Worm (Caenorhabditis elegans): ENCODE results near the gene pdi-2.

Gene pdi-2

ce11 chrX:4548929-4549328 is 25.0 kb downstream of the pdi-2 start:
- TF ChIP-seq ceh-90 (tag; optimal IDR thresholded peaks at IDR 0.05) (no peak), lir-3 (tag; optimal IDR thresholded peaks at IDR 0.05; ENCODE audit: poor library complexity) (no peak), ets-5 (GFP tag; IDR thresholded peaks at IDR 0.05) (no peak), nhr-237 (tag; optimal IDR thresholded peaks at IDR 0.05) (no peak), F16B12.6 (tag; optimal IDR thresholded peaks at IDR 0.05) (no peak), hlh-17 (GFP tag; optimal IDR thresholded peaks at IDR 0.05; ENCODE audit: borderline replicate concordance) (no peak), nhr-11 (tag; optimal IDR thresholded peaks at IDR 0.05) (no peak), unc-30 (tag; optimal IDR thresholded peaks at IDR 0.05) (no peak), ceh-88 (GFP tag; IDR thresholded peaks at IDR 0.05) (no peak), fos-1 (tag; optimal IDR thresholded peaks at IDR 0.05) (no peak), isw-1 (GFP tag; IDR thresholded peaks at IDR 0.05) (no peak), zip-4 (GFP tag; optimal IDR thresholded peaks at IDR 0.05) (no peak), C04F5.9 (tag; optimal IDR thresholded peaks at IDR 0.05) (no peak), ces-1 (GFP tag; optimal IDR thresholded peaks at IDR 0.05) (no peak), pag-3 (tag; optimal IDR thresholded peaks at IDR 0.05; ENCODE audit: borderline replicate concordance, insufficient read depth) (no peak), pax-3 (tag; optimal IDR thresholded peaks at IDR 0.05) (no peak), unc-130 (tag; optimal IDR thresholded peaks at IDR 0.05) (no peak), lin-15B (tag; optimal IDR thresholded peaks at IDR 0.05) (no peak)

ce11 chrX:4549853-4550596 is 26.1 kb downstream of the pdi-2 start, which contains the start of gene C07A12.18:
TSS of gene C07A12.18 (minus strand) at chrX:4549903.
- TF ChIP-seq efl-1 (optimal IDR thresholded peaks at IDR 0.05) (no peak), efl-1 (GFP tag; optimal IDR thresholded peaks at IDR 0.05 in 1 of 2) (peak in 1 of 2 experiments; percentile 88), elt-3 (tag; optimal IDR thresholded peaks at IDR 0.05) (peak in 1 of 6 experiments; percentile 28), lin-35 (GFP tag; optimal IDR thresholded peaks at IDR 0.05) (peak in 1 of 2 experiments; percentile 23), grh-1 (GFP tag; IDR thresholded peaks at IDR 0.05) (peak; percentile 67), C16A3.4 (tag; optimal IDR thresholded peaks at IDR 0.05) (no peak), xbp-1 (tag; optimal IDR thresholded peaks at IDR 0.05) (peak; percentile 15), skn-1 (tag; optimal IDR thresholded peaks at IDR 0.05) (peak; percentile 7), nhr-20 (tag; optimal IDR thresholded peaks at IDR 0.05) (peak; percentile 27), lin-14 (GFP tag; optimal IDR thresholded peaks at IDR 0.05) (peak; percentile 68), nhr-85 (tag) (peak; percentile 85), nhr-47 (tag; optimal IDR thresholded peaks at IDR 0.05) (no peak), snu-23 (GFP tag; optimal IDR thresholded peaks at IDR 0.05) (peak; percentile 17), mdl-1 (tag; optimal IDR thresholded peaks at IDR 0.05) (peak in 1 of 2 experiments; percentile 26), aha-1 (tag; optimal IDR thresholded peaks at IDR 0.05) (no peak), mep-1 (tag; optimal IDR thresholded peaks at IDR 0.05) (peak; percentile 21), nhr-71 (tag; optimal IDR thresholded peaks at IDR 0.05) (peak; percentile 23), ceh-8 (GFP tag; optimal IDR thresholded peaks at IDR 0.05) (no peak), blmp-1 (tag; optimal IDR thresholded peaks at IDR 0.05) (peak; percentile 41)

- TF ChIP-seq C16A3.4 (tag; optimal IDR thresholded peaks at IDR 0.05) (peak; percentile 26), tlp-1 (tag; optimal IDR thresholded peaks at IDR 0.05) (no peak), nhr-28 (tag; optimal IDR thresholded peaks at IDR 0.05) (no peak), aly-2 (tag; optimal IDR thresholded peaks at IDR 0.05) (no peak), unc-86 (tag; optimal IDR thresholded peaks at IDR 0.05) (no peak), fkh-10 (GFP tag; optimal IDR thresholded peaks at IDR 0.05) (no peak), nhr-12 (tag; optimal IDR thresholded peaks at IDR 0.05) (no peak), zag-1 (tag; optimal IDR thresholded peaks at IDR 0.05) (no peak), ceh-88 (GFP tag; IDR thresholded peaks at IDR 0.05) (no peak), rnt-1 (tag; optimal IDR thresholded peaks at IDR 0.05) (peak; percentile 36), nhr-84 (tag; optimal IDR thresholded peaks at IDR 0.05) (no peak), snu-23 (GFP tag; optimal IDR thresholded peaks at IDR 0.05) (peak; percentile 31), nhr-47 (tag; optimal IDR thresholded peaks at IDR 0.05) (no peak), mdl-1 (tag; optimal IDR thresholded peaks at IDR 0.05) (peak in 1 of 2 experiments; percentile 54), unc-130 (tag; optimal IDR thresholded peaks at IDR 0.05) (peak; percentile 65), egl-13 (tag; optimal IDR thresholded peaks at IDR 0.05) (no peak), lsy-2 (tag; optimal IDR thresholded peaks at IDR 0.05) (peak in 1 of 2 experiments; percentile 30), grh-1 (GFP tag; IDR thresholded peaks at IDR 0.05) (peak; percentile 54; the same call in 1 of the 2 replicates), zip-4 (GFP tag; optimal IDR thresholded peaks at IDR 0.05) (no peak), fkh-4 (tag; optimal IDR thresholded peaks at IDR 0.05; ENCODE audit: borderline replicate concordance) (no peak), swsn-7 (tag; optimal IDR thresholded peaks at IDR 0.05) (no peak)
Measured at ce11 chrX:4550987-4551386, 27.0 kb downstream of the pdi-2 start.
